Fruit fly (Drosophila melanogaster): ENCODE measurements around the gene Cnep1r2.

dm6 chr3L:10630885-10631359 is 7.0 kb upstream of the Cnep1r2 start, which contains the start of the genes CG42535, CG34001 and hay:
- TF ChIP-seq CG14655 (GFP tag; optimal IDR thresholded peaks at IDR 0.05) (no peak), CG10348 (GFP tag; IDR thresholded peaks at IDR 0.05) (no peak), D1 (tag; optimal IDR thresholded peaks at IDR 0.05) (peak; percentile 34), CG8159 (tag; optimal IDR thresholded peaks at IDR 0.05) (no peak), CG8301 (tag; optimal IDR thresholded peaks at IDR 0.05) (no peak), CG13204 (GFP tag; optimal IDR thresholded peaks at IDR 0.05) (no peak), CG34367 (tag; optimal IDR thresholded peaks at IDR 0.05) (no peak), CG15710 (tag; optimal IDR thresholded peaks at IDR 0.05) (no peak)

Measured in whole organism, pupa.